Worm (Caenorhabditis elegans) whole organism, L3 larva: ENCODE results near the gene T06D4.1.

ENCODE experiments used
- R02D3.7 ChIP-seq: fragments of 150-350 bp; optimal IDR thresholded peaks from 2 replicates; lab custom pipeline; 2014; ENCODE audit warnings: missing biosample characterization, missing genetic modification characterization
- ZK546.5 ChIP-seq: sonication (generic microtip); optimal IDR thresholded peaks from 2 replicates; lab custom pipeline; 2017; ENCODE audit warnings: missing biosample characterization, missing genetic modification characterization
- ceh-28 ChIP-seq: fragments of 150-350 bp; optimal IDR thresholded peaks from 2 replicates; lab custom pipeline; 2014; ENCODE audit warnings: missing biosample characterization, missing genetic modification reagents, missing genetic modification characterization
- ceh-82 ChIP-seq: fragments of 150-350 bp; optimal IDR thresholded peaks from 2 replicates; lab custom pipeline; 2014; ENCODE audit warnings: missing biosample characterization, missing genetic modification characterization
- ceh-9 ChIP-seq: sonication (generic microtip); optimal IDR thresholded peaks from 2 replicates; lab custom pipeline; 2018; ENCODE audit warnings: missing biosample characterization, missing genetic modification characterization
- daf-12 ChIP-seq: fragments of 150-350 bp; optimal IDR thresholded peaks from 2 replicates; lab custom pipeline; 2014; ENCODE audit warnings: missing biosample characterization, missing genetic modification reagents, missing genetic modification characterization
- egl-5 ChIP-seq: fragments of 150-350 bp; optimal IDR thresholded peaks from 2 replicates; lab custom pipeline; 2017; ENCODE audit warnings: missing biosample characterization, missing genetic modification reagents, missing genetic modification characterization, inconsistent platforms
- elt-2 ChIP-seq: sonication (generic microtip); optimal IDR thresholded peaks from 2 replicates; lab custom pipeline; 2016; ENCODE audit warnings: missing genetic modification reagents, mild to moderate bottlenecking, missing genetic modification characterization, missing compliant biosample characterization
- elt-3 ChIP-seq, 3 experiments: fragments of 150-350 bp in 1 of 3; sonication (generic microtip) in 2 of 3; optimal IDR thresholded peaks; 2 replicates in 2 of 3; 4 replicates in 1 of 3; lab custom pipeline; 2014 to 2017; ENCODE audit warnings: missing biosample characterization in 3 of 3, missing genetic modification characterization in 3 of 3
- eor-1 ChIP-seq, 2 experiments: fragments of 150-350 bp; optimal IDR thresholded peaks; 2 replicates each; lab custom pipeline; 2014 to 2018; ENCODE audit warnings: missing biosample characterization in 2 of 2, missing genetic modification characterization in 2 of 2
- fkh-10 ChIP-seq: sonication (generic microtip); optimal IDR thresholded peaks from 2 replicates; lab custom pipeline; 2017; ENCODE audit warnings: missing biosample characterization, missing genetic modification reagents, missing genetic modification characterization
- fkh-2 ChIP-seq: fragments of 150-350 bp; optimal IDR thresholded peaks from 2 replicates; lab custom pipeline; 2014; ENCODE audit warnings: missing biosample characterization, missing genetic modification reagents, missing genetic modification characterization
- fos-1 ChIP-seq: fragments of 150-350 bp; optimal IDR thresholded peaks from 2 replicates; lab custom pipeline; 2014; ENCODE audit warnings: missing biosample characterization, missing genetic modification characterization
- hmg-11 ChIP-seq: sonication (generic microtip); optimal IDR thresholded peaks from 2 replicates; lab custom pipeline; 2016; ENCODE audit warnings: missing genetic modification characterization, missing compliant biosample characterization
- jun-1 ChIP-seq: fragments of 150-350 bp; optimal IDR thresholded peaks from 2 replicates; lab custom pipeline; 2014; ENCODE audit warnings: missing biosample characterization, missing genetic modification reagents, missing genetic modification characterization
- lin-39 ChIP-seq: fragments of 150-350 bp; optimal IDR thresholded peaks from 2 replicates; lab custom pipeline; 2018; ENCODE audit warnings: missing biosample characterization, missing genetic modification reagents, missing genetic modification characterization
- lsy-12 ChIP-seq: sonication (generic microtip); optimal IDR thresholded peaks from 2 replicates; lab custom pipeline; 2016; ENCODE audit warnings: mild to moderate bottlenecking, missing genetic modification characterization, missing compliant biosample characterization
- mdl-1 ChIP-seq: fragments of 150-350 bp; optimal IDR thresholded peaks from 2 replicates; lab custom pipeline; 2014; ENCODE audit warnings: missing biosample characterization, missing genetic modification characterization
- mml-1 ChIP-seq: fragments of 150-350 bp; sonication (generic microtip); optimal IDR thresholded peaks from 3 replicates; lab custom pipeline; 2014; ENCODE audit warnings: missing biosample characterization, missing genetic modification characterization
- nfya-1 ChIP-seq: sonication (generic microtip); optimal IDR thresholded peaks from 2 replicates; lab custom pipeline; 2017; ENCODE audit warnings: missing genetic modification characterization, mild to moderate bottlenecking, missing compliant biosample characterization, antibody characterized with exemption, moderate library complexity; ENCODE audit not compliant: insufficient read depth
- nhr-12 ChIP-seq: fragments of 150-350 bp; optimal IDR thresholded peaks from 2 replicates; lab custom pipeline; 2014; ENCODE audit warnings: missing biosample characterization, missing genetic modification characterization
- nhr-237 ChIP-seq: fragments of 150-350 bp; optimal IDR thresholded peaks from 2 replicates; lab custom pipeline; 2014; ENCODE audit warnings: missing biosample characterization, missing genetic modification characterization
- nhr-25 ChIP-seq: sonication (generic microtip); optimal IDR thresholded peaks from 2 replicates; lab custom pipeline; 2017; ENCODE audit warnings: missing biosample characterization, missing genetic modification characterization
- nhr-43 ChIP-seq: sonication (generic microtip); optimal IDR thresholded peaks from 2 replicates; lab custom pipeline; 2016; ENCODE audit warnings: mild to moderate bottlenecking, missing genetic modification characterization, missing compliant biosample characterization; ENCODE audit not compliant: poor library complexity, severe bottlenecking
- nhr-67 ChIP-seq: fragments of 150-350 bp; optimal IDR thresholded peaks from 2 replicates; lab custom pipeline; 2014; ENCODE audit warnings: missing biosample characterization, missing genetic modification characterization
- nhr-76 ChIP-seq: fragments of 150-350 bp; sonication (generic microtip); optimal IDR thresholded peaks from 5 replicates; lab custom pipeline; 2014; ENCODE audit warnings: missing biosample characterization, missing genetic modification characterization
- nhr-77 ChIP-seq: fragments of 150-350 bp; optimal IDR thresholded peaks from 2 replicates; lab custom pipeline; 2014; ENCODE audit warnings: missing biosample characterization, missing genetic modification characterization
- pha-4 ChIP-seq: fragments of 150-350 bp; optimal IDR thresholded peaks from 2 replicates; lab custom pipeline; 2014; ENCODE audit warnings: missing biosample characterization, missing genetic modification reagents, missing genetic modification characterization
- pqm-1 ChIP-seq: fragments of 150-350 bp; optimal IDR thresholded peaks from 2 replicates; lab custom pipeline; 2017; ENCODE audit warnings: missing biosample characterization, missing genetic modification characterization, inconsistent platforms
- sea-2 ChIP-seq: fragments of 150-350 bp; sonication (generic microtip); optimal IDR thresholded peaks from 4 replicates; lab custom pipeline; 2014; ENCODE audit warnings: missing biosample characterization, missing genetic modification reagents, missing genetic modification characterization
- skn-1 ChIP-seq: fragments of 150-350 bp; optimal IDR thresholded peaks from 2 replicates; lab custom pipeline; 2014; ENCODE audit warnings: missing biosample characterization, missing genetic modification characterization
- snpc-4 ChIP-seq: fragments of 150-350 bp; optimal IDR thresholded peaks from 2 replicates; lab custom pipeline; 2014; ENCODE audit warnings: missing biosample characterization, missing genetic modification characterization
- tbx-2 ChIP-seq: sonication (generic microtip); optimal IDR thresholded peaks from 2 replicates; lab custom pipeline; 2016; ENCODE audit warnings: mild to moderate bottlenecking, missing genetic modification characterization, missing compliant biosample characterization
- unc-39 ChIP-seq: sonication (generic microtip); optimal IDR thresholded peaks from 4 replicates; lab custom pipeline; 2017; ENCODE audit warnings: missing biosample characterization, missing genetic modification characterization
- unc-62 ChIP-seq: fragments of 150-350 bp; sonication (generic microtip); optimal IDR thresholded peaks from 4 replicates; lab custom pipeline; 2014; ENCODE audit warnings: missing biosample characterization, missing genetic modification reagents, missing genetic modification characterization
- zag-1 ChIP-seq: fragments of 150-350 bp; optimal IDR thresholded peaks from 2 replicates; lab custom pipeline; 2014; ENCODE audit warnings: missing biosample characterization, missing genetic modification characterization
- ztf-11 ChIP-seq: fragments of 150-350 bp; optimal IDR thresholded peaks from 2 replicates; lab custom pipeline; 2014; ENCODE audit warnings: missing biosample characterization, missing genetic modification characterization

The T06D4.1 gene

DNA sequence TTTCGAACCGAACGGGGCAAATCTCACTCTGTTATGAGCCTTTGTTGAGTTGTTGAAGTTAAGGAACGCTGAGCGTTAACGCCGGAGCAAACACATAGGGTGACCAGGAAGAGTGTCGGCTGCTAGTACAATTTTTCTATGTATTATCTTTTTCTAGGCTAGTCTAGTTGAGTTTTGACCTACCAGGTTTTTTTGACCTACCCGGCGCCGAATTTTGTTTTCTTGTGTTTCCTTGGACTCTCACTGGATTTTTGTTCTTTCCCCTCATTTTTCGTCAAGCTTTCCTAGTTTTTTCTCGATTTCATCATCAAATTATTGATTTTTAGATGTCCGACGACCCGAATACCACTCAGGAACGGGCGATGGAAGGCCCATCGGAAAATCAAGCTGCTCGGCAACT is at the start of gene T06D4.1:
TSS of gene T06D4.1 (plus strand) at position 321 of the 400 bp plus-strand sequence.
- TF ChIP-seq lsy-12 (tag; lab: Kevin White, UChicago) (no peak), sea-2 (no peak), nhr-76 (tag; lab: Kevin White, UChicago) (no peak), fkh-2 (no peak), ZK546.5 (no peak), ceh-9 (no peak), R02D3.7 (tag; lab: Kevin White, UChicago) (no peak), nhr-77 (no peak), snpc-4 (no peak)
- TF ChIP-seq, all 47 proteins: peak for 0

ce11 chrII:3332039-3332438 is 49.6 kb upstream of the T06D4.1 start, which contains the start of gene irld-27:
Gene irld-27 (plus strand): TSS chrII:3332339.
- no peak for TF ChIP-seq nhr-12 (tag; lab: Kevin White, UChicago)
- TF ChIP-seq lin-39: no peak
- no peak for TF ChIP-seq elt-3 (tag; optimal IDR thresholded peaks at IDR 0.05; lab: Kevin White, UChicago)
- no peak for TF ChIP-seq ceh-82 (tag; lab: Kevin White, UChicago)
- TF ChIP-seq zag-1 (tag; lab: Kevin White, UChicago): no peak
- no peak for TF ChIP-seq fkh-10 (GFP tag; lab: Kevin White, UChicago)
- TF ChIP-seq nhr-67 (tag; lab: Kevin White, UChicago): no peak
- no peak for TF ChIP-seq eor-1 (tag; optimal IDR thresholded peaks at IDR 0.05; lab: Kevin White, UChicago)
- no peak for TF ChIP-seq pha-4 (tag; lab: Kevin White, UChicago)
- no peak for TF ChIP-seq hmg-11 (tag; lab: Kevin White, UChicago)
- no peak for TF ChIP-seq unc-39 (tag; lab: Kevin White, UChicago)
- TF ChIP-seq nhr-237: no peak
- no peak for TF ChIP-seq jun-1 (tag; lab: Kevin White, UChicago)
- no peak for TF ChIP-seq ztf-11 (tag; lab: Kevin White, UChicago)
- TF ChIP-seq skn-1: no peak
- TF ChIP-seq ceh-28 (tag; lab: Kevin White, UChicago): no peak
- TF ChIP-seq fos-1 (tag; lab: Kevin White, UChicago): no peak
- no peak for TF ChIP-seq ZK546.5
- no peak for TF ChIP-seq R02D3.7 (tag; lab: Kevin White, UChicago)
- TF ChIP-seq nfya-1: no peak
- TF ChIP-seq, all 47 proteins: peak for 0

DNA sequence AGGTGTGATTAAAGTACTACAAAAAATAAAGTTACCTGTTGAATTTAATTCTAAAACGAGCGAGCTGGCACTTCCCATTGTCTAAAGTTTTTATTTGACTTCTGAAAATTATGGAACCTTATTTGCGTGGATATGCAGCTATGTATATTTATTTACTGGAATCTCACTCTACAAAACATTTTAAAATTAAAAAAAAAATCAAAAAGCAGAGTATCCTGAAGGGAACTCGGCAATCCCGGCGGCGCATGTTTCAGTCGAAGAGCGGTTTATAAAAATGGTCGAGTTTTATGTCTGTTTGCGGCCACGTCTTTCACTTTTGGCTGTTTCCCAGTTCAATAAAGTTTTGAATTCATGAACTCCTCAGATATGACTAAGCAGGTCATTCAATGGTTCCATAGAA is 44.6 kb upstream of the T06D4.1 start, which contains the start of gene F14D2.19:
TSS of gene F14D2.19 (minus strand) at position 101 of the 400 bp plus-strand sequence.
- TF ChIP-seq daf-12 (tag; lab: Kevin White, UChicago) (no peak), tbx-2 (tag; lab: Kevin White, UChicago) (no peak), jun-1 (tag; lab: Kevin White, UChicago) (no peak), skn-1 (no peak), nhr-67 (tag; lab: Kevin White, UChicago) (no peak), ceh-82 (tag; lab: Kevin White, UChicago) (no peak), ZK546.5 (no peak), egl-5 (tag; lab: Kevin White, UChicago) (no peak), nhr-25 (tag; lab: Kevin White, UChicago) (no peak), snpc-4 (no peak), elt-2 (tag; lab: Kevin White, UChicago) (no peak), elt-3 (tag; optimal IDR thresholded peaks at IDR 0.05; lab: Kevin White, UChicago) (no peak), nhr-237 (no peak), nhr-43 (tag; lab: Kevin White, UChicago) (no peak), pqm-1 (tag; lab: Kevin White, UChicago) (no peak), ceh-28 (tag; lab: Kevin White, UChicago) (no peak), unc-39 (tag; lab: Kevin White, UChicago) (no peak)
- TF ChIP-seq, all 47 proteins: peak for 0

ce11 chrII:3338556-3338955 is 43.1 kb upstream of the T06D4.1 start, which contains the start of gene F14D2.7:
Gene F14D2.7 (minus strand): TSS chrII:3338656.
- TF ChIP-seq unc-39 (tag; lab: Kevin White, UChicago): no peak
- no peak for TF ChIP-seq mml-1 (tag; lab: Kevin White, UChicago)
- TF ChIP-seq elt-2 (tag; lab: Kevin White, UChicago): no peak
- TF ChIP-seq hmg-11 (tag; lab: Kevin White, UChicago): no peak
- no peak for TF ChIP-seq nhr-67 (tag; lab: Kevin White, UChicago)
- no peak for TF ChIP-seq nhr-12 (tag; lab: Kevin White, UChicago)
- TF ChIP-seq unc-62 (GFP tag; lab: Kevin White, UChicago): no peak
- TF ChIP-seq lin-39: no peak
- TF ChIP-seq pqm-1 (tag; lab: Kevin White, UChicago): no peak
- TF ChIP-seq zag-1 (tag; lab: Kevin White, UChicago): no peak
- TF ChIP-seq fos-1 (tag; lab: Kevin White, UChicago): no peak
- TF ChIP-seq snpc-4: no peak
- no peak for TF ChIP-seq mdl-1
- TF ChIP-seq tbx-2 (tag; lab: Kevin White, UChicago): no peak
- TF ChIP-seq elt-3 (tag; optimal IDR thresholded peaks at IDR 0.05; lab: Kevin White, UChicago): no peak
